Worm (Caenorhabditis elegans): ENCODE results near the gene F26D2.14.

The F26D2.14 gene

ce11 chrV:16395739-16396138 lies 39.9 kb upstream of the F26D2.14 start, which contains the start of gene F13A7.12:
F13A7.12 (plus strand) TSS chrV:16396039.
- TF ChIP-seq fkh-2 (tag; optimal IDR thresholded peaks at IDR 0.05) (no peak), elt-1 (tag; optimal IDR thresholded peaks at IDR 0.05) (no peak), zag-1 (tag; optimal IDR thresholded peaks at IDR 0.05) (no peak), unc-62 (GFP tag; optimal IDR thresholded peaks at IDR 0.05) (no peak), elt-2 (tag; optimal IDR thresholded peaks at IDR 0.05) (no peak), jun-1 (tag; optimal IDR thresholded peaks at IDR 0.05) (no peak), lin-15B (tag; optimal IDR thresholded peaks at IDR 0.05) (no peak), nhr-237 (tag; optimal IDR thresholded peaks at IDR 0.05) (no peak), nhr-67 (tag; optimal IDR thresholded peaks at IDR 0.05) (no peak), ceh-82 (tag; optimal IDR thresholded peaks at IDR 0.05) (no peak), R02D3.7 (tag; optimal IDR thresholded peaks at IDR 0.05) (no peak), pqm-1 (tag; optimal IDR thresholded peaks at IDR 0.05) (no peak), nhr-43 (tag; optimal IDR thresholded peaks at IDR 0.05; ENCODE audit: poor library complexity, severe bottlenecking) (no peak)

- TF ChIP-seq nhr-77 (tag; optimal IDR thresholded peaks at IDR 0.05): no peak
- no peak for TF ChIP-seq unc-39 (tag; optimal IDR thresholded peaks at IDR 0.05)
- no peak for TF ChIP-seq egl-5 (tag; optimal IDR thresholded peaks at IDR 0.05)
- no peak for TF ChIP-seq ztf-11 (tag; optimal IDR thresholded peaks at IDR 0.05)
- no peak for TF ChIP-seq nhr-76 (tag; optimal IDR thresholded peaks at IDR 0.05)
- TF ChIP-seq lsy-12 (tag; optimal IDR thresholded peaks at IDR 0.05): no peak
- no peak for TF ChIP-seq snpc-4 (tag; optimal IDR thresholded peaks at IDR 0.05)
- TF ChIP-seq nfya-1 (tag; optimal IDR thresholded peaks at IDR 0.05; ENCODE audit: insufficient read depth): no peak
- no peak for TF ChIP-seq ceh-9 (tag; optimal IDR thresholded peaks at IDR 0.05)
- no peak for TF ChIP-seq ceh-28 (tag; optimal IDR thresholded peaks at IDR 0.05)
- no peak for TF ChIP-seq R02D3.7 (tag; optimal IDR thresholded peaks at IDR 0.05)
- no peak for TF ChIP-seq pqm-1 (tag; optimal IDR thresholded peaks at IDR 0.05)
- TF ChIP-seq pha-4 (tag; optimal IDR thresholded peaks at IDR 0.05): no peak
- no peak for TF ChIP-seq eor-1 (tag; optimal IDR thresholded peaks at IDR 0.05)
- TF ChIP-seq mml-1 (tag; optimal IDR thresholded peaks at IDR 0.05): no peak
Observed at ce11 chrV:16399388-16399787, 36.3 kb upstream of the F26D2.14 start, which contains the start of gene sre-36. sre-36 (plus strand) TSS chrV:16399688.

- TF ChIP-seq fkh-10 (GFP tag; optimal IDR thresholded peaks at IDR 0.05) (peak; percentile 14), ceh-16 (tag; optimal IDR thresholded peaks at IDR 0.05) (no peak), skn-1 (tag; optimal IDR thresholded peaks at IDR 0.05) (peak; percentile 29), lsy-12 (tag; optimal IDR thresholded peaks at IDR 0.05) (peak; percentile 73), fos-1 (tag; optimal IDR thresholded peaks at IDR 0.05) (no peak), unc-62 (GFP tag; optimal IDR thresholded peaks at IDR 0.05) (no peak), ceh-28 (tag; optimal IDR thresholded peaks at IDR 0.05) (peak; percentile 16), jun-1 (tag; optimal IDR thresholded peaks at IDR 0.05) (no peak), eor-1 (tag; optimal IDR thresholded peaks at IDR 0.05) (no peak), nhr-77 (tag; optimal IDR thresholded peaks at IDR 0.05) (no peak), tbx-2 (tag; optimal IDR thresholded peaks at IDR 0.05) (no peak), ceh-82 (tag; optimal IDR thresholded peaks at IDR 0.05) (no peak), nfya-1 (tag; optimal IDR thresholded peaks at IDR 0.05; ENCODE audit: insufficient read depth) (peak; percentile 83), nhr-11 (tag; optimal IDR thresholded peaks at IDR 0.05) (no peak), elt-1 (tag; optimal IDR thresholded peaks at IDR 0.05) (peak; percentile 17), nhr-43 (tag; optimal IDR thresholded peaks at IDR 0.05; ENCODE audit: poor library complexity, severe bottlenecking) (peak; percentile 90), elt-2 (tag; optimal IDR thresholded peaks at IDR 0.05) (peak; percentile 41), nhr-12 (tag; optimal IDR thresholded peaks at IDR 0.05) (no peak), ZK546.5 (tag; optimal IDR thresholded peaks at IDR 0.05) (no peak), fkh-2 (tag; optimal IDR thresholded peaks at IDR 0.05) (no peak), ztf-11 (tag; optimal IDR thresholded peaks at IDR 0.05) (no peak), elt-3 (tag; optimal IDR thresholded peaks at IDR 0.05) (no peak), hmg-11 (tag; optimal IDR thresholded peaks at IDR 0.05) (peak; percentile 63), daf-12 (tag; optimal IDR thresholded peaks at IDR 0.05) (no peak), zag-1 (tag; optimal IDR thresholded peaks at IDR 0.05) (no peak), pqm-1 (tag; optimal IDR thresholded peaks at IDR 0.05) (peak; percentile 26), nhr-23 (tag; optimal IDR thresholded peaks at IDR 0.05) (peak; percentile 81), snpc-4 (tag; optimal IDR thresholded peaks at IDR 0.05) (peak; percentile 88), nhr-28 (tag; optimal IDR thresholded peaks at IDR 0.05) (no peak), mdl-1 (tag; optimal IDR thresholded peaks at IDR 0.05) (no peak), R02D3.7 (tag; optimal IDR thresholded peaks at IDR 0.05) (peak; percentile 59), ama-1 (optimal IDR thresholded peaks at IDR 0.05) (no peak), nhr-67 (tag; optimal IDR thresholded peaks at IDR 0.05) (no peak), ztf-4 (tag; optimal IDR thresholded peaks at IDR 0.05) (no peak), egl-27 (tag; optimal IDR thresholded peaks at IDR 0.05) (no peak), nhr-237 (tag; optimal IDR thresholded peaks at IDR 0.05) (no peak), nhr-25 (tag; optimal IDR thresholded peaks at IDR 0.05) (peak; percentile 45), lin-15B (tag; optimal IDR thresholded peaks at IDR 0.05) (peak; percentile 76), unc-39 (tag; optimal IDR thresholded peaks at IDR 0.05) (no peak), nhr-76 (tag; optimal IDR thresholded peaks at IDR 0.05) (no peak), mml-1 (tag; optimal IDR thresholded peaks at IDR 0.05) (no peak), pha-4 (tag; optimal IDR thresholded peaks at IDR 0.05) (peak; percentile 73), aly-2 (tag; optimal IDR thresholded peaks at IDR 0.05) (no peak), egl-5 (tag; optimal IDR thresholded peaks at IDR 0.05) (no peak), sea-2 (GFP tag; optimal IDR thresholded peaks at IDR 0.05) (no peak), ceh-9 (tag; optimal IDR thresholded peaks at IDR 0.05) (no peak)
Observed at ce11 chrV:16401519-16401918, 34.1 kb upstream of the F26D2.14 start, which contains the start of gene F13A7.14. F13A7.14 (plus strand) TSS chrV:16401891.
